Worm (Caenorhabditis elegans): ENCODE data around the gene nuaf-3.
A peak's percentile ranks its signal among the peaks of the same experiment; 100 is the strongest.
"Not testable (repeated sequence)": the region's sequence is repeated elsewhere in the genome, so short reads cannot be mapped to it uniquely, and the experiment has no call there.

nuaf-3 gene

DNA sequence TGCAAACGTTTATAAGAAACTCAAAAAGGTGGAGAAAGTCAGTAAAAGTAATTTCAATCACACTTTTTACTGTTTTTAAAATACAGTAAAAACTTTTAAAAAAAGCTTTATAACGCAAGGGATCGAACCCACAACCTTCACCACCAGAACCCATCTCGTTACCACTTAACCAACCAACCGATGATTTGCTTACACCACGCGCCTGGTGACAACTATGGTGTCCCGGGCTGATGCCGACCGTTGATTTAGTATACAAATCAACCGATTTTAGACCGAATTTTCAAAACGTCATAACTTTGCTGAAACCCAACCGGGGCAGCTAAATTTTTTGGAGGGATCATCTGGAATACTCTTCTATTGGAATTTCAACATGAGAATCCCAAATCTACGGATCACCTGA, 12.8 kb downstream of the nuaf-3 start:
- peak; percentile 22; the same call in 1 of the 2 replicates for TF ChIP-seq sox-2 (GFP tag; IDR thresholded peaks at IDR 0.05)

DNA sequence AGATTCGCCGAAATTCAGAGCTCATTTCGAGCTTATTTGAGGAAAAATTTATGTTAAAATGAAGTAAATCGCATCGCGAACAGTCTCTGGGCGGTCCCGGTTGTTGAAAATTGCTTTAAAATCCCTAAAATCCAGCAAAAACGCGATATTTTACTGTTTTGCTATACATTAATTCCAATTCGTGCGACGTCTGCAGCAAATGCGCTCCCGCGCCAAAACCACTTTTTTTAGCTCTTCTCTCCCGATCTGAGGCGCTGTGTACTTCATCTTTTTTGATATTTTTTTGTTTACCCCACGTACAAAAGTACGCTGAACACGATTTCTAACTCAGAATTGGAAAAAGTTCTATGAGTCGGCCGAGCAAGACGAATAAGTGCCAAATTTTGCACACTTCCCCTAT, 14.9 kb downstream of the nuaf-3 start, which contains the start of gene R07H5.16:
Gene R07H5.16 (plus strand): TSS at position 348 of the 400 bp plus-strand sequence.
- peak; percentile 12 for TF ChIP-seq ceh-31 (tag; optimal IDR thresholded peaks at IDR 0.05)

DNA sequence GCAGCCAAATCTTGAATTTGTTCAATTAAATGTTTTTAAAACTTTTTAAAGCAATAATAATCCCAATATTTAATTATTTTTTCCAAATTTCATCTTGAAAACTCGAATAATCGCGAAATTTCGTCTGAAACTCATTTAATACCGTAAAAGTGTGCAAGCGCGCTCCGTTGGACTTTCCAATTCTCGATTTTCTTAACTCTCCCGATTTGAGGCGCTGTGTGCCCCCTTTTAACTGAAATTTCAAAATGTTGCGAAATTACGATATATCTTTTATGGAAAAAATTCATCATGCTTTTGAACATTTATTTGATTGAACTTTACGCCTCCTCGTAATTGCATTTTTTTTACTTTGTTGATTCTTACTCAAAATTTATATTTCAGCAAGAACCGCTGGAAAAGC, 18.3 kb downstream of the nuaf-3 start, which contains the start of gene R07H5.11:
Gene R07H5.11 (plus strand): TSS at position 380 of the 400 bp plus-strand sequence.
- not testable (repeated sequence) for TF ChIP-seq ahr-1, sdc-2, che-1 (tag; optimal IDR thresholded peaks at IDR 0.05)

DNA sequence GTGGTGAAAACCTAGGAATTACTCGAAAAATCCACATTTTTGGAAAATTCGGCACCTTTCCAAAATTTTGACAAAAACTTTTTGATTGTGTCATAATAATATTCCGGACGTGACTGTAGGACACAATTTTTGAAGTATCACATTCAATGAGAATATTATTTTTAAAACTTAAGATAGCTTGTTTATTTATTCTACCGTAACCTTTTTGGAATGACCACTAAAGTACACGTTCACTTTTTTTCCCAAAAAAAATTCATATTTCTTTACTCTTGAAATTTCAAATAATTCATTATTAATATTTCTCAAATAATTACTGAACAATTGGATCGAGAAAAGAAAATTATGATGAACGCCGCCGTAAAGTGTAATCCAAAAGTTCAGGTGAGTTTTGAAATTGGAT, 23.1 kb downstream of the nuaf-3 start, which contains the start of gene R07H5.9:
Gene R07H5.9 (plus strand): TSS at position 301 of the 400 bp plus-strand sequence.
- TF ChIP-seq fkh-6 (tag; optimal IDR thresholded peaks at IDR 0.05) (no peak), ceh-2 (tag; optimal IDR thresholded peaks at IDR 0.05) (no peak), ceh-31 (tag; optimal IDR thresholded peaks at IDR 0.05) (no peak), ama-1 (optimal IDR thresholded peaks at IDR 0.05) (no peak), pros-1 (tag; optimal IDR thresholded peaks at IDR 0.05) (no peak), pqm-1 (tag; optimal IDR thresholded peaks at IDR 0.05) (no peak), syd-9 (tag; optimal IDR thresholded peaks at IDR 0.05) (no peak), fkh-10 (GFP tag; optimal IDR thresholded peaks at IDR 0.05) (no peak), pax-1 (tag; optimal IDR thresholded peaks at IDR 0.05) (no peak), ceh-30 (tag; optimal IDR thresholded peaks at IDR 0.05) (no peak), K09A11.1 (tag; optimal IDR thresholded peaks at IDR 0.05; ENCODE audit: insufficient read depth) (no peak), dmd-4 (tag; optimal IDR thresholded peaks at IDR 0.05; ENCODE audit: borderline replicate concordance) (no peak), lim-6 (tag; optimal IDR thresholded peaks at IDR 0.05) (no peak), ceh-34 (tag; optimal IDR thresholded peaks at IDR 0.05) (no peak), hlh-6 (tag; optimal IDR thresholded peaks at IDR 0.05) (no peak), fax-1 (tag; optimal IDR thresholded peaks at IDR 0.05) (no peak), dve-1 (tag; optimal IDR thresholded peaks at IDR 0.05) (no peak), elt-4 (tag; optimal IDR thresholded peaks at IDR 0.05) (no peak), ceh-45 (GFP tag; IDR thresholded peaks at IDR 0.05) (no peak)

DNA sequence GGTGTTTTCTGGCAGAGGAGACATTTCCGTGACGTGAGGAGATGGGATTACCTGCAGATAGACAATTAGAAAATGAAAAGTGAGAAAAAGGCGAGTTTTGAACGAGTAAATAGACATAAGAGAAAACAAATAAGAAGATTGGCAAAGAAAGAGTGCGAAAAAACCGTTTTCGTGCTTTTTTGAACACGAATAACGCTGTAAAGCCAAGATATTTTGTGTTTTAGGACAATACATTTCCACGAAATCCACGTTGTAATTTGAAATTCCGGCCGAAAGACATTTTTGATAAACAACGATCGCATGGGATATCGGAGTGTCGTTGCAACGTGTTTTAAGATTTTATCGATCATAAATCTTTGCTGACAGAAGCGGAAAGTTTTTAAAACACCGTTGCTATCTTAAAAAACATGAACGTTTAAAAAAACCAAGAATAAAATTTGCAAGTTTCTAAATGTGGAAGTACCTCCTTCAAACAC, 26.7 kb downstream of the nuaf-3 start, which contains the start of gene adk-1:
Gene adk-1 (minus strand): TSS at position 51 of the 476 bp plus-strand sequence.
- no peak for TF ChIP-seq rnt-1 (tag; optimal IDR thresholded peaks at IDR 0.05)
- no peak for TF ChIP-seq ahr-1 (tag; optimal IDR thresholded peaks at IDR 0.05)
- no peak for TF ChIP-seq C38D4.7 (GFP tag; optimal IDR thresholded peaks at IDR 0.05)
- TF ChIP-seq ceh-9 (tag; optimal IDR thresholded peaks at IDR 0.05): no peak
- no peak for TF ChIP-seq unc-3 (GFP tag; conservative IDR thresholded peaks at IDR 0.05)
- no peak for TF ChIP-seq unc-3 (tag; optimal IDR thresholded peaks at IDR 0.05)
- no peak for TF ChIP-seq sox-2 (GFP tag; IDR thresholded peaks at IDR 0.05)
- TF ChIP-seq pat-9 (tag; optimal IDR thresholded peaks at IDR 0.05): no peak
- no peak for TF ChIP-seq elt-4 (tag; optimal IDR thresholded peaks at IDR 0.05)
- no peak for TF ChIP-seq zip-5 (tag; optimal IDR thresholded peaks at IDR 0.05)
- no peak for TF ChIP-seq odd-2 (tag; optimal IDR thresholded peaks at IDR 0.05)
- TF ChIP-seq lin-11 (tag; optimal IDR thresholded peaks at IDR 0.05): no peak
- TF ChIP-seq ref-2 (tag; optimal IDR thresholded peaks at IDR 0.05): no peak
- no peak for TF ChIP-seq ttx-3 (tag; optimal IDR thresholded peaks at IDR 0.05)
- no peak for TF ChIP-seq hlh-15 (tag; optimal IDR thresholded peaks at IDR 0.05)
- no peak for TF ChIP-seq tbx-2 (tag; optimal IDR thresholded peaks at IDR 0.05)
- no peak for TF ChIP-seq Y22D7AL.16 (tag; optimal IDR thresholded peaks at IDR 0.05)
